Fruit fly (Drosophila melanogaster) whole organism, embryonic: ENCODE measurements around the gene ND-49.

Source experiments
- B-H1 ChIP-seq: fragments of 200-800 bp; sonication (Bioruptor generic); IDR thresholded peaks from 3 replicates; pipeline ENCODE4 v1.3.6; 2022; ENCODE audit warnings: missing biosample characterization, missing genetic modification characterization
- BEAF-32 ChIP-seq: fragments of 200-800 bp; sonication (Bioruptor generic); optimal IDR thresholded peaks from 3 replicates; lab custom pipeline; 2017; ENCODE audit warnings: missing biosample characterization, missing genetic modification characterization, mild to moderate bottlenecking, moderate library complexity, missing genetic modification reagents
- CG1024 ChIP-seq: fragments of 200-800 bp; sonication (Bioruptor generic); IDR thresholded peaks from 2 replicates; pipeline ENCODE4 v1.3.6; 2022; ENCODE audit warnings: missing biosample characterization, missing genetic modification characterization
- CG12071 ChIP-seq: fragments of 200-800 bp; sonication (Bioruptor generic); optimal IDR thresholded peaks from 3 replicates; lab custom pipeline; 2018; ENCODE audit warnings: missing biosample characterization, mild to moderate bottlenecking, missing genetic modification characterization
- CG12155 ChIP-seq: fragments of 200-800 bp; sonication (Bioruptor generic); optimal IDR thresholded peaks from 3 replicates; lab custom pipeline; 2016; ENCODE audit warnings: missing biosample characterization, missing genetic modification characterization
- CG15601 ChIP-seq: fragments of 200-800 bp; sonication (Bioruptor generic); optimal IDR thresholded peaks from 3 replicates; lab custom pipeline; 2019; ENCODE audit warnings: missing biosample characterization, mild to moderate bottlenecking, missing genetic modification characterization, moderate library complexity
- CG15696 ChIP-seq: fragments of 200-800 bp; sonication (Bioruptor generic); optimal IDR thresholded peaks from 2 replicates; lab custom pipeline; 2019; ENCODE audit warnings: missing biosample characterization, mild to moderate bottlenecking, missing genetic modification characterization, moderate library complexity
- CG1603 ChIP-seq: fragments of 200-800 bp; sonication (Bioruptor generic); optimal IDR thresholded peaks from 2 replicates; lab custom pipeline; 2019; ENCODE audit warnings: missing biosample characterization, mild to moderate bottlenecking, missing genetic modification characterization, moderate library complexity
- CG17361 ChIP-seq: fragments of 200-800 bp; sonication (Bioruptor generic); IDR thresholded peaks from 3 replicates; pipeline ENCODE4 v1.3.6; 2022; ENCODE audit warnings: missing biosample characterization, missing genetic modification characterization
- CG17802 ChIP-seq: fragments of 200-800 bp; sonication (Bioruptor generic); optimal IDR thresholded peaks from 2 replicates; lab custom pipeline; 2018; ENCODE audit warnings: missing biosample characterization, mild to moderate bottlenecking, missing genetic modification characterization, moderate library complexity
- CG17829 ChIP-seq: fragments of 200-800 bp; optimal IDR thresholded peaks from 2 replicates; lab custom pipeline; 2019; ENCODE audit warnings: missing biosample characterization, mild to moderate bottlenecking, missing genetic modification characterization, moderate library complexity
- CG18764 ChIP-seq: fragments of 200-800 bp; sonication (Bioruptor generic); optimal IDR thresholded peaks from 3 replicates; lab custom pipeline; 2016; ENCODE audit warnings: missing biosample characterization, missing genetic modification characterization
- CG2116 ChIP-seq: fragments of 200-800 bp; sonication (Bioruptor generic); optimal IDR thresholded peaks from 3 replicates; lab custom pipeline; 2018; ENCODE audit warnings: missing biosample characterization, mild to moderate bottlenecking, missing genetic modification characterization
- CG30020 ChIP-seq: fragments of 200-800 bp; optimal IDR thresholded peaks from 2 replicates; lab custom pipeline; 2019; ENCODE audit warnings: missing biosample characterization, mild to moderate bottlenecking, missing genetic modification characterization, moderate library complexity
- CG32772 ChIP-seq: fragments of 200-800 bp; sonication (Bioruptor generic); IDR thresholded peaks from 2 replicates; pipeline ENCODE4 v1.3.6; 2022; ENCODE audit warnings: missing biosample characterization, missing genetic modification characterization
- CG3995 ChIP-seq: fragments of 200-800 bp; sonication (Bioruptor generic); optimal IDR thresholded peaks from 3 replicates; lab custom pipeline; 2016; ENCODE audit warnings: missing biosample characterization, missing genetic modification characterization
- CG4617 ChIP-seq: fragments of 200-800 bp; sonication (Bioruptor generic); optimal IDR thresholded peaks from 3 replicates; lab custom pipeline; 2016; ENCODE audit warnings: missing biosample characterization, missing genetic modification characterization, borderline replicate concordance
- CG5180 ChIP-seq: fragments of 200-800 bp; sonication (Bioruptor generic); optimal IDR thresholded peaks from 3 replicates; lab custom pipeline; 2017; ENCODE audit warnings: missing biosample characterization, missing genetic modification characterization, mild to moderate bottlenecking, moderate library complexity, missing genetic modification reagents
- CG6854 ChIP-seq: fragments of 200-800 bp; sonication (Bioruptor generic); optimal IDR thresholded peaks from 3 replicates; lab custom pipeline; 2017; ENCODE audit warnings: missing biosample characterization, mild to moderate bottlenecking, missing genetic modification characterization
- CG7357 ChIP-seq: fragments of 200-800 bp; sonication (Bioruptor generic); IDR thresholded peaks from 3 replicates; pipeline ENCODE4 v1.3.6; 2022; ENCODE audit warnings: missing biosample characterization, missing genetic modification characterization
- CkIIα-i1 ChIP-seq: fragments of 200-800 bp; sonication (Bioruptor generic); IDR thresholded peaks from 2 replicates; pipeline ENCODE4 v1.3.6; 2022; ENCODE audit warnings: missing biosample characterization, missing genetic modification characterization
- D19A ChIP-seq: fragments of 200-800 bp; optimal IDR thresholded peaks from 3 replicates; lab custom pipeline; 2019; ENCODE audit warnings: missing biosample characterization, mild to moderate bottlenecking, missing genetic modification characterization, moderate library complexity
- D19B ChIP-seq: fragments of 200-800 bp; sonication (Bioruptor generic); optimal IDR thresholded peaks from 2 replicates; lab custom pipeline; 2017; ENCODE audit warnings: missing biosample characterization, mild to moderate bottlenecking, missing genetic modification characterization
- Fer2 ChIP-seq: fragments of 200-800 bp; sonication (Bioruptor generic); optimal IDR thresholded peaks from 2 replicates; lab custom pipeline; 2018; ENCODE audit warnings: missing biosample characterization, mild to moderate bottlenecking, missing genetic modification characterization, moderate library complexity
- Hr78 ChIP-seq, 2 experiments: fragments of 200-800 bp in 1 of 2; fragments of >200 bp in 1 of 2; sonication (Bioruptor generic) in 1 of 2; optimal IDR thresholded peaks; 2 replicates each; lab custom pipeline; 2017 to 2019; ENCODE audit warnings: missing biosample characterization in 2 of 2, missing genetic modification characterization in 2 of 2, mild to moderate bottlenecking in 1 of 2, moderate library complexity in 1 of 2
- Lhr ChIP-seq: fragments of 200-800 bp; sonication (Bioruptor generic); optimal IDR thresholded peaks from 3 replicates; lab custom pipeline; 2017; ENCODE audit warnings: mild to moderate bottlenecking, missing biosample characterization, missing genetic modification reagents, missing genetic modification characterization
- MTF-1 ChIP-seq: fragments of 200-800 bp; sonication (Bioruptor generic); optimal IDR thresholded peaks from 2 replicates; lab custom pipeline; 2018; ENCODE audit warnings: missing biosample characterization, mild to moderate bottlenecking, missing genetic modification characterization, borderline replicate concordance
- Opbp ChIP-seq: fragments of 200-800 bp; sonication (Bioruptor generic); IDR thresholded peaks from 3 replicates; pipeline ENCODE4 v1.3.6; 2022; ENCODE audit warnings: missing biosample characterization, missing genetic modification characterization; ENCODE audit not compliant: partially characterized antibody
- Ssrp ChIP-seq: fragments of 200-800 bp; sonication (Bioruptor generic); optimal IDR thresholded peaks from 2 replicates; lab custom pipeline; 2018; ENCODE audit warnings: missing biosample characterization, mild to moderate bottlenecking, missing genetic modification characterization, moderate library complexity
- Xrp1 ChIP-seq: fragments of 200-800 bp; sonication (Bioruptor generic); IDR thresholded peaks from 2 replicates; pipeline ENCODE4 v1.3.6; 2022; ENCODE audit warnings: missing biosample characterization, missing genetic modification characterization
- YL-1 ChIP-seq: fragments of 200-800 bp; sonication (Bioruptor generic); optimal IDR thresholded peaks from 3 replicates; lab custom pipeline; 2017; ENCODE audit warnings: missing biosample characterization, mild to moderate bottlenecking, missing genetic modification characterization
- ap ChIP-seq: fragments of 200-800 bp; sonication (Bioruptor generic); IDR thresholded peaks from 2 replicates; pipeline ENCODE4 v1.3.6; 2022; ENCODE audit warnings: missing biosample characterization, missing genetic modification characterization
- bbx ChIP-seq: fragments of 200-800 bp; sonication (Bioruptor generic); IDR thresholded peaks from 2 replicates; pipeline ENCODE4 v1.3.6; 2022; ENCODE audit warnings: missing biosample characterization, missing genetic modification characterization; ENCODE audit not compliant: partially characterized antibody
- bigmax ChIP-seq: fragments of 200-800 bp; sonication (Bioruptor generic); optimal IDR thresholded peaks from 2 replicates; lab custom pipeline; 2018; ENCODE audit warnings: missing biosample characterization, mild to moderate bottlenecking, missing genetic modification characterization
- cas ChIP-seq: fragments of 200-800 bp; sonication (Bioruptor generic); IDR thresholded peaks from 2 replicates; pipeline ENCODE4 v1.3.6; 2022; ENCODE audit warnings: missing biosample characterization, missing genetic modification characterization
- dmrt11E ChIP-seq: fragments of 200-800 bp; sonication (Bioruptor generic); optimal IDR thresholded peaks from 3 replicates; lab custom pipeline; 2018; ENCODE audit warnings: missing biosample characterization, mild to moderate bottlenecking, missing genetic modification characterization, moderate library complexity
- emc ChIP-seq: fragments of 200-800 bp; sonication (Bioruptor generic); optimal IDR thresholded peaks from 2 replicates; lab custom pipeline; 2016; ENCODE audit warnings: missing biosample characterization, missing genetic modification characterization
- en ChIP-seq: fragments of 200-800 bp; sonication (Bioruptor generic); optimal IDR thresholded peaks from 2 replicates; lab custom pipeline; 2016; ENCODE audit warnings: missing biosample characterization, missing genetic modification characterization
- gem ChIP-seq: fragments of 200-800 bp; sonication (Bioruptor generic); optimal IDR thresholded peaks from 2 replicates; lab custom pipeline; 2019; ENCODE audit warnings: missing biosample characterization, mild to moderate bottlenecking, missing genetic modification characterization, moderate library complexity
- gfzf ChIP-seq: fragments of 200-800 bp; sonication (Bioruptor generic); optimal IDR thresholded peaks from 2 replicates; lab custom pipeline; 2016; ENCODE audit warnings: missing biosample characterization, mild to moderate bottlenecking, missing genetic modification characterization, moderate library complexity
- ind ChIP-seq: fragments of 200-800 bp; sonication (Bioruptor generic); optimal IDR thresholded peaks from 3 replicates; lab custom pipeline; 2016; ENCODE audit warnings: missing biosample characterization, missing genetic modification characterization
- jumu ChIP-seq: fragments of 200-800 bp; sonication (Bioruptor generic); optimal IDR thresholded peaks from 3 replicates; lab custom pipeline; 2016; ENCODE audit warnings: missing biosample characterization, missing genetic modification characterization
- luna ChIP-seq: fragments of 200-800 bp; sonication (Bioruptor generic); optimal IDR thresholded peaks from 2 replicates; lab custom pipeline; 2016; ENCODE audit warnings: missing biosample characterization, missing genetic modification characterization
- row ChIP-seq: fragments of 200-800 bp; sonication (Bioruptor generic); IDR thresholded peaks from 3 replicates; pipeline ENCODE4 v1.3.6; 2022; ENCODE audit warnings: missing biosample characterization, missing genetic modification characterization
- schlank ChIP-seq: fragments of 200-800 bp; sonication (Bioruptor generic); optimal IDR thresholded peaks from 2 replicates; lab custom pipeline; 2018; ENCODE audit warnings: missing biosample characterization, mild to moderate bottlenecking, missing genetic modification characterization
- sqz ChIP-seq: fragments of 200-800 bp; sonication (Bioruptor generic); optimal IDR thresholded peaks from 3 replicates; lab custom pipeline; 2018; ENCODE audit warnings: missing biosample characterization, mild to moderate bottlenecking, missing genetic modification characterization
- stc ChIP-seq: fragments of 200-800 bp; sonication (Bioruptor generic); IDR thresholded peaks from 2 replicates; pipeline ENCODE4 v1.3.6; 2022; ENCODE audit warnings: missing biosample characterization, missing genetic modification characterization
- trem ChIP-seq: fragments of 200-800 bp; optimal IDR thresholded peaks from 3 replicates; lab custom pipeline; 2019; ENCODE audit warnings: missing biosample characterization, mild to moderate bottlenecking, missing genetic modification characterization, moderate library complexity

Gene ND-49

dm6 chr4:570404-571302, 701 bp downstream of the ND-49 start (continued):
- TF ChIP-seq CG12155 (GFP tag; lab: Kevin White, UChicago) (no peak), CG15696 (peak; percentile 3), CG17829 (tag; lab: Kevin White, UChicago) (no peak), row (GFP tag; lab: Robert Waterston, UW) (peak; percentile 80; the same call in 2 of the 3 replicates), dmrt11E (tag; lab: Kevin White, UChicago) (peak; percentile 47), ap (GFP tag; lab: Robert Waterston, UW) (no peak), Lhr (peak; percentile 25), CG30020 (tag; lab: Kevin White, UChicago) (peak; percentile 98), luna (GFP tag; lab: Kevin White, UChicago) (no peak), CG32772 (GFP tag; lab: Robert Waterston, UW) (no peak), stc (GFP tag; lab: Robert Waterston, UW) (no peak), Xrp1 (GFP tag; lab: Robert Waterston, UW) (no peak), CG17802 (tag; lab: Kevin White, UChicago) (peak; percentile 98), CG15601 (tag; lab: Kevin White, UChicago) (no peak), jumu (GFP tag; lab: Kevin White, UChicago) (no peak), trem (peak; percentile 38), schlank (tag; lab: Kevin White, UChicago) (no peak), CG2116 (GFP tag; lab: Kevin White, UChicago) (peak; percentile 22), YL-1 (GFP tag; lab: Kevin White, UChicago) (peak; percentile 37), D19A (tag; lab: Kevin White, UChicago) (peak; percentile 5), CkIIα-i1 (GFP tag; lab: Robert Waterston, UW) (no peak), bbx (GFP tag; lab: Robert Waterston, UW) (no peak), Fer2 (tag; lab: Kevin White, UChicago) (no peak), D19B (GFP tag; lab: Kevin White, UChicago) (no peak), CG6854 (GFP tag; lab: Kevin White, UChicago) (no peak), Hr78 (GFP tag; optimal IDR thresholded peaks at IDR 0.05; lab: Kevin White, UChicago) (peak in 1 of 2 experiments; percentile 42), CG1024 (GFP tag; lab: Robert Waterston, UW) (peak; percentile 98), bigmax (GFP tag; lab: Kevin White, UChicago) (no peak), CG4617 (peak; percentile 46), en (GFP tag; lab: Kevin White, UChicago) (no peak), emc (GFP tag; lab: Kevin White, UChicago) (no peak), B-H1 (GFP tag; lab: Robert Waterston, UW) (no peak), Opbp (GFP tag; lab: Robert Waterston, UW) (no peak), gem (peak; percentile 31), CG18764 (GFP tag; lab: Kevin White, UChicago) (no peak), ind (peak; percentile 1), CG3995 (GFP tag; lab: Kevin White, UChicago) (peak; percentile 15), CG12071 (GFP tag; lab: Kevin White, UChicago) (no peak), CG1603 (tag; lab: Kevin White, UChicago) (peak; percentile 94), BEAF-32 (GFP tag; lab: Kevin White, UChicago) (peak; percentile 63), sqz (GFP tag; lab: Kevin White, UChicago) (no peak), MTF-1 (GFP tag; lab: Kevin White, UChicago) (no peak), gfzf (GFP tag; lab: Kevin White, UChicago) (peak; percentile 26), CG17361 (GFP tag; lab: Robert Waterston, UW) (peak; percentile 63; the same call in 2 of the 3 replicates), cas (GFP tag; lab: Robert Waterston, UW) (no peak), CG5180 (GFP tag; lab: Kevin White, UChicago) (no peak), CG7357 (GFP tag; lab: Robert Waterston, UW) (peak; percentile 97), Ssrp (tag; lab: Kevin White, UChicago) (no peak)
